Fruit fly (Drosophila melanogaster) S2 (cell line): ENCODE data around the gene CG8353.

ENCODE experiments used
- CG8478 ChIP-seq: fragments of >200 bp; optimal IDR thresholded peaks from 2 replicates; lab custom pipeline; 2018
- CTCF ChIP-seq, 2 experiments: fragments of >200 bp; optimal IDR thresholded peaks; 2 replicates each; lab custom pipeline; 2018

- TF ChIP-seq CG8478 (lab: Kevin White, UChicago): no peak
- TF ChIP-seq CTCF (optimal IDR thresholded peaks at IDR 0.05; lab: Kevin White, UChicago): no peak
Observed at dm6 chr2L:8229134-8229533, 15.3 kb downstream of the CG8353 start.
